Worm (Caenorhabditis elegans) whole organism, L3 larva: ENCODE measurements around the gene frpr-5.

Experiments
- R02D3.7 ChIP-seq: fragments of 150-350 bp; optimal IDR thresholded peaks from 2 replicates; lab custom pipeline; 2014; ENCODE audit warnings: missing biosample characterization, missing genetic modification characterization
- ZK546.5 ChIP-seq: sonication (generic microtip); optimal IDR thresholded peaks from 2 replicates; lab custom pipeline; 2017; ENCODE audit warnings: missing biosample characterization, missing genetic modification characterization
- aly-2 ChIP-seq: fragments of 150-350 bp; optimal IDR thresholded peaks from 2 replicates; lab custom pipeline; 2014; ENCODE audit warnings: missing biosample characterization, missing genetic modification characterization
- ama-1 ChIP-seq: fragments of 150-350 bp; optimal IDR thresholded peaks from 2 replicates; lab custom pipeline; 2018
- ceh-16 ChIP-seq: sonication (generic microtip); optimal IDR thresholded peaks from 2 replicates; lab custom pipeline; 2017; ENCODE audit warnings: missing biosample characterization, missing genetic modification characterization
- ceh-82 ChIP-seq: fragments of 150-350 bp; optimal IDR thresholded peaks from 2 replicates; lab custom pipeline; 2014; ENCODE audit warnings: missing biosample characterization, missing genetic modification characterization
- ceh-9 ChIP-seq: sonication (generic microtip); optimal IDR thresholded peaks from 2 replicates; lab custom pipeline; 2018; ENCODE audit warnings: missing biosample characterization, missing genetic modification characterization
- daf-12 ChIP-seq: fragments of 150-350 bp; optimal IDR thresholded peaks from 2 replicates; lab custom pipeline; 2014; ENCODE audit warnings: missing biosample characterization, missing genetic modification reagents, missing genetic modification characterization
- egl-27 ChIP-seq: sonication (generic microtip); optimal IDR thresholded peaks from 4 replicates; lab custom pipeline; 2017; ENCODE audit warnings: missing biosample characterization, missing genetic modification reagents, missing genetic modification characterization
- egl-5 ChIP-seq: fragments of 150-350 bp; optimal IDR thresholded peaks from 2 replicates; lab custom pipeline; 2017; ENCODE audit warnings: missing biosample characterization, missing genetic modification reagents, missing genetic modification characterization, inconsistent platforms
- elt-1 ChIP-seq: fragments of 150-350 bp; optimal IDR thresholded peaks from 2 replicates; lab custom pipeline; 2014; ENCODE audit warnings: missing biosample characterization, missing genetic modification characterization
- elt-2 ChIP-seq: sonication (generic microtip); optimal IDR thresholded peaks from 2 replicates; lab custom pipeline; 2016; ENCODE audit warnings: missing genetic modification reagents, mild to moderate bottlenecking, missing genetic modification characterization, missing compliant biosample characterization
- elt-3 ChIP-seq, 3 experiments: fragments of 150-350 bp in 1 of 3; sonication (generic microtip) in 2 of 3; optimal IDR thresholded peaks; 2 replicates in 2 of 3; 4 replicates in 1 of 3; lab custom pipeline; 2014 to 2017; ENCODE audit warnings: missing biosample characterization in 3 of 3, missing genetic modification characterization in 3 of 3
- eor-1 ChIP-seq, 2 experiments: fragments of 150-350 bp; optimal IDR thresholded peaks; 2 replicates each; lab custom pipeline; 2014 to 2018; ENCODE audit warnings: missing biosample characterization in 2 of 2, missing genetic modification characterization in 2 of 2
- fkh-10 ChIP-seq: sonication (generic microtip); optimal IDR thresholded peaks from 2 replicates; lab custom pipeline; 2017; ENCODE audit warnings: missing biosample characterization, missing genetic modification reagents, missing genetic modification characterization
- fos-1 ChIP-seq: fragments of 150-350 bp; optimal IDR thresholded peaks from 2 replicates; lab custom pipeline; 2014; ENCODE audit warnings: missing biosample characterization, missing genetic modification characterization
- hmg-11 ChIP-seq: sonication (generic microtip); optimal IDR thresholded peaks from 2 replicates; lab custom pipeline; 2016; ENCODE audit warnings: missing genetic modification characterization, missing compliant biosample characterization
- jun-1 ChIP-seq: fragments of 150-350 bp; optimal IDR thresholded peaks from 2 replicates; lab custom pipeline; 2014; ENCODE audit warnings: missing biosample characterization, missing genetic modification reagents, missing genetic modification characterization
- lin-15B ChIP-seq: fragments of 150-350 bp; optimal IDR thresholded peaks from 2 replicates; lab custom pipeline; 2014; ENCODE audit warnings: missing biosample characterization, missing genetic modification characterization
- lin-39 ChIP-seq: fragments of 150-350 bp; optimal IDR thresholded peaks from 2 replicates; lab custom pipeline; 2018; ENCODE audit warnings: missing biosample characterization, missing genetic modification reagents, missing genetic modification characterization
- lsy-12 ChIP-seq: sonication (generic microtip); optimal IDR thresholded peaks from 2 replicates; lab custom pipeline; 2016; ENCODE audit warnings: mild to moderate bottlenecking, missing genetic modification characterization, missing compliant biosample characterization
- mdl-1 ChIP-seq: fragments of 150-350 bp; optimal IDR thresholded peaks from 2 replicates; lab custom pipeline; 2014; ENCODE audit warnings: missing biosample characterization, missing genetic modification characterization
- mml-1 ChIP-seq: fragments of 150-350 bp; sonication (generic microtip); optimal IDR thresholded peaks from 3 replicates; lab custom pipeline; 2014; ENCODE audit warnings: missing biosample characterization, missing genetic modification characterization
- nfya-1 ChIP-seq: sonication (generic microtip); optimal IDR thresholded peaks from 2 replicates; lab custom pipeline; 2017; ENCODE audit warnings: missing genetic modification characterization, mild to moderate bottlenecking, missing compliant biosample characterization, antibody characterized with exemption, moderate library complexity; ENCODE audit not compliant: insufficient read depth
- nhr-11 ChIP-seq: fragments of 150-350 bp; optimal IDR thresholded peaks from 2 replicates; lab custom pipeline; 2014; ENCODE audit warnings: missing biosample characterization, missing genetic modification characterization
- nhr-12 ChIP-seq: fragments of 150-350 bp; optimal IDR thresholded peaks from 2 replicates; lab custom pipeline; 2014; ENCODE audit warnings: missing biosample characterization, missing genetic modification characterization
- nhr-23 ChIP-seq: fragments of 150-350 bp; optimal IDR thresholded peaks from 2 replicates; lab custom pipeline; 2014; ENCODE audit warnings: missing biosample characterization, missing genetic modification reagents, missing genetic modification characterization
- nhr-237 ChIP-seq: fragments of 150-350 bp; optimal IDR thresholded peaks from 2 replicates; lab custom pipeline; 2014; ENCODE audit warnings: missing biosample characterization, missing genetic modification characterization
- nhr-25 ChIP-seq: sonication (generic microtip); optimal IDR thresholded peaks from 2 replicates; lab custom pipeline; 2017; ENCODE audit warnings: missing biosample characterization, missing genetic modification characterization
- nhr-28 ChIP-seq: fragments of 150-350 bp; optimal IDR thresholded peaks from 2 replicates; lab custom pipeline; 2014; ENCODE audit warnings: missing biosample characterization, missing genetic modification characterization
- nhr-43 ChIP-seq: sonication (generic microtip); optimal IDR thresholded peaks from 2 replicates; lab custom pipeline; 2016; ENCODE audit warnings: mild to moderate bottlenecking, missing genetic modification characterization, missing compliant biosample characterization; ENCODE audit not compliant: poor library complexity, severe bottlenecking
- nhr-67 ChIP-seq: fragments of 150-350 bp; optimal IDR thresholded peaks from 2 replicates; lab custom pipeline; 2014; ENCODE audit warnings: missing biosample characterization, missing genetic modification characterization
- nhr-76 ChIP-seq: fragments of 150-350 bp; sonication (generic microtip); optimal IDR thresholded peaks from 5 replicates; lab custom pipeline; 2014; ENCODE audit warnings: missing biosample characterization, missing genetic modification characterization
- nhr-77 ChIP-seq: fragments of 150-350 bp; optimal IDR thresholded peaks from 2 replicates; lab custom pipeline; 2014; ENCODE audit warnings: missing biosample characterization, missing genetic modification characterization
- pha-4 ChIP-seq: fragments of 150-350 bp; optimal IDR thresholded peaks from 2 replicates; lab custom pipeline; 2014; ENCODE audit warnings: missing biosample characterization, missing genetic modification reagents, missing genetic modification characterization
- pqm-1 ChIP-seq: fragments of 150-350 bp; optimal IDR thresholded peaks from 2 replicates; lab custom pipeline; 2017; ENCODE audit warnings: missing biosample characterization, missing genetic modification characterization, inconsistent platforms
- sea-2 ChIP-seq: fragments of 150-350 bp; sonication (generic microtip); optimal IDR thresholded peaks from 4 replicates; lab custom pipeline; 2014; ENCODE audit warnings: missing biosample characterization, missing genetic modification reagents, missing genetic modification characterization
- skn-1 ChIP-seq: fragments of 150-350 bp; optimal IDR thresholded peaks from 2 replicates; lab custom pipeline; 2014; ENCODE audit warnings: missing biosample characterization, missing genetic modification characterization
- snpc-4 ChIP-seq: fragments of 150-350 bp; optimal IDR thresholded peaks from 2 replicates; lab custom pipeline; 2014; ENCODE audit warnings: missing biosample characterization, missing genetic modification characterization
- tbx-2 ChIP-seq: sonication (generic microtip); optimal IDR thresholded peaks from 2 replicates; lab custom pipeline; 2016; ENCODE audit warnings: mild to moderate bottlenecking, missing genetic modification characterization, missing compliant biosample characterization
- unc-39 ChIP-seq: sonication (generic microtip); optimal IDR thresholded peaks from 4 replicates; lab custom pipeline; 2017; ENCODE audit warnings: missing biosample characterization, missing genetic modification characterization
- unc-62 ChIP-seq: fragments of 150-350 bp; sonication (generic microtip); optimal IDR thresholded peaks from 4 replicates; lab custom pipeline; 2014; ENCODE audit warnings: missing biosample characterization, missing genetic modification reagents, missing genetic modification characterization
- zag-1 ChIP-seq: fragments of 150-350 bp; optimal IDR thresholded peaks from 2 replicates; lab custom pipeline; 2014; ENCODE audit warnings: missing biosample characterization, missing genetic modification characterization
- ztf-11 ChIP-seq: fragments of 150-350 bp; optimal IDR thresholded peaks from 2 replicates; lab custom pipeline; 2014; ENCODE audit warnings: missing biosample characterization, missing genetic modification characterization
- ztf-4 ChIP-seq: fragments of 150-350 bp; optimal IDR thresholded peaks from 2 replicates; lab custom pipeline; 2014; ENCODE audit warnings: missing biosample characterization, missing genetic modification characterization

Gene frpr-5

DNA sequence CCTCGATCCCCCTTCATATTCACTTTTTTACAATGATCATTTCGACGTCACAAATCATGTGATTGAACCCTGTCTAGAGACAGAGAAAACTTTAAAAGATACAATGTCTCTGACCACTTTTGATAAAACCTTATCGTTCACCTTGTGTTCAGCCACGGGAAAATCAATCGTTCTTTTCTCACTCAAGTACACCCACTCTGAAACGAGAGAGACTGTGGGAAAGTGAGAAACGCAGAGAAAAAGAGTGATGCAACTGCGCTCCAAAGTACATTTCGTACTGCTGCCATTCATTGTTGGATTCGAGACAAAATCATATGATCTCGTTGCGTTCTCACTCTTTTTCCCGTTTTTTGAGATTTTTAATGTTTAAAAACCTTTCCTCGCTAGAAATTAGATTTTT is 29.3 kb upstream of the frpr-5 start (continued):
- peak; percentile 41 for TF ChIP-seq tbx-2
- peak; percentile 92 for TF ChIP-seq pqm-1 (tag; lab: Kevin White, UChicago)
- no peak for TF ChIP-seq ceh-16 (tag; lab: Kevin White, UChicago)
- no peak for TF ChIP-seq fos-1 (tag; lab: Kevin White, UChicago)
- no peak for TF ChIP-seq nhr-77 (tag; lab: Kevin White, UChicago)
- peak; percentile 92 for TF ChIP-seq nfya-1 (tag; lab: Kevin White, UChicago)
- TF ChIP-seq ztf-11, result no peak
- no peak for TF ChIP-seq unc-39 (tag; lab: Kevin White, UChicago)
- peak; percentile 57 for TF ChIP-seq egl-5
- peak; percentile 68 for TF ChIP-seq jun-1 (tag; lab: Kevin White, UChicago)
- no peak for TF ChIP-seq fkh-10 (GFP tag; lab: Kevin White, UChicago)
- peak; percentile 95 for TF ChIP-seq nhr-25 (tag; lab: Kevin White, UChicago)
- TF ChIP-seq ceh-9, result no peak
- no peak for TF ChIP-seq nhr-67 (tag; lab: Kevin White, UChicago)
- TF ChIP-seq pha-4 (tag; lab: Kevin White, UChicago), result peak; percentile 93
- no peak for TF ChIP-seq zag-1 (tag; lab: Kevin White, UChicago)
- peak; percentile 39 for TF ChIP-seq mdl-1 (tag; lab: Kevin White, UChicago)
- peak; percentile 30 for TF ChIP-seq nhr-11 (tag; lab: Kevin White, UChicago)
- TF ChIP-seq ceh-82 (tag; lab: Kevin White, UChicago), result no peak
- TF ChIP-seq lin-39, result peak; percentile 90
- peak; percentile 38 for TF ChIP-seq unc-62
- no peak for TF ChIP-seq sea-2 (GFP tag; lab: Kevin White, UChicago)

DNA sequence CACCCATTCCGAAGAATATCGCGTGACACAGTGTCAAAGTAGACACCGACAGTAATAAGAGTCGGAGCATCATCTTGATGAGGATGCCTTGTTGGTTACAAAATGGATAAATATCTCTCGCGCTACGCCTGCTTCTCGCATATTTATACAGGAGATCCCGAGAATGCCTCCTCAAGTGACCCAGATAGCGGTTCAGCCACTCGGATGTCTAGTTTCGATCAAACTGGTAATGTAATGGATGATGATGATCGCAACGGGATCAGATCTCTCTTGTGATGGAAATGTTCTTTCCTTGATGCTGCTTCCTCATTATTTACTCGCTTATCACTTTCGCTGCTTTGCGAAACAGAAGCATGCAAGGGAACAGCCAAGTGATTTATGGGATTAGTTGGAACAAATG is 27.9 kb upstream of the frpr-5 start, which contains the start of gene grl-17:
grl-17 (minus strand) TSS at position 101 of the 400 bp plus-strand sequence.
- no peak for TF ChIP-seq unc-62
- TF ChIP-seq aly-2, result no peak
- no peak for TF ChIP-seq nhr-23 (tag; lab: Kevin White, UChicago)
- no peak for TF ChIP-seq nhr-28
- no peak for TF ChIP-seq elt-1 (tag; lab: Kevin White, UChicago)
- TF ChIP-seq nhr-76 (tag; lab: Kevin White, UChicago), result no peak
- TF ChIP-seq zag-1 (tag; lab: Kevin White, UChicago), result no peak

DNA sequence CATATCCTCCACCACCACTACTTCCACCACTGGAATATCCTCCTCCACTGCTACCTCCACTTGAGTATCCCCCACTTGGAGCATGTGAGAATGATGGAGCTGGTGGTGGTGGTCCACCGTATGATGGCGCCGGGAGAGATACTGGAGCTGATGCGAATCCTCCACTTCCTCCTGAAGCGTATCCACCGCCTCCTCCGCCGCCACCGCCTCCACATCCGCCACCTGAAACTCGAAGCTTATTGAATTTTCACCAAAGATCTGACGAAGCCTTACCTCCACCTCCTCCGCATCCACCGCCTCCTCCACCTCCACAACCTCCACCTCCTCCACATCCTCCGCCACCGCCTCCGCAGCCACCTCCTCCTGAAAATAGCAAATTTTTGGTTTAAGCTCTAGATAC is 26.8 kb upstream of the frpr-5 start:
- TF ChIP-seq egl-5 (no peak), ceh-16 (tag; lab: Kevin White, UChicago) (no peak), mml-1 (tag; lab: Kevin White, UChicago) (no peak)
- TF ChIP-seq, all 47 proteins: peak for 0

DNA sequence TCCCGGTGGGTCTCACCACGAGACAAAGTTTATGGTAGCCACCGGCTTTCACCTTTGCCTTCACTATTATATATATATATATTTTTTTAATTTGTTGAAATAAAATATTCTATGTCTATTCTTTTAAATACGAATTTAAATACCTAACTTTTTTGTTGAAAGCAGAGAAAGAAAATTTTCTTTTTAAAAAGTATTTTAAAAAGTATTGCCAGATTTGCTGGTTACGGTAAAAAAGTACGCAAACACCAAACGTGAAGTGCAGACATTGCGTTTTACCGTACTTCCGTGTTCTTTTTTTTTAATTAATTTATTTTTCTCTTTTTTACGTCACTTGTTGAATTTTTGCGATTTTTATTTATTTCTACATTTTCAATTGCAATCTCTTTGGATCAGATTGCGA is 24.1 kb upstream of the frpr-5 start, which contains the start of gene C56A3.8:
C56A3.8 (plus strand) TSS at position 301 of the 400 bp plus-strand sequence.
- TF ChIP-seq daf-12, result no peak
- no peak for TF ChIP-seq ama-1 (lab: Kevin White, UChicago)
- no peak for TF ChIP-seq fkh-10 (GFP tag; lab: Kevin White, UChicago)

DNA sequence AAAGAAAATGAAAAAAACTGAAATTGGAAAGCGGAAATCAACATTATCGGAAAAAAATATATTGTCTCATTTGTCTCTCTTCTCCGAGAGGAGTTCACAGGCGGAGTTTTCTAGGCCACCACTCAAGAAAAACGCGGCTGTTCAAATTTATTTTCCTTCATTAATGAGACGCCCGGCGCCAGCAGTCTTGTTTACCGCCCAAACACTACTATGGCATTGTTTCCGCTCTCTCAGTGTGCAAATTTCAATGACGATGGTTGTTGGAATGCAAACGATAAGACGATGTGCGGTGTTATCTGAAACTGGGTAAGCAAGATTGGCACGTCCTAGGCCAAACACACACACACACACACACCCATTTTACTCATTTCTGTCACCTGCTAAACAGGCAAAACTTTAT is 20.8 kb upstream of the frpr-5 start, which contains the start of gene cav-2:
cav-2 (plus strand) TSS at position 359 of the 400 bp plus-strand sequence.
- TF ChIP-seq ztf-4 (no peak), nhr-237 (no peak), egl-27 (tag; lab: Kevin White, UChicago) (no peak), eor-1 (tag; optimal IDR thresholded peaks at IDR 0.05; lab: Kevin White, UChicago) (no peak), ama-1 (lab: Kevin White, UChicago) (no peak), aly-2 (no peak), nhr-23 (tag; lab: Kevin White, UChicago) (peak; percentile 76), skn-1 (peak; percentile 31), hmg-11 (tag; lab: Kevin White, UChicago) (peak; percentile 52), elt-3 (tag; optimal IDR thresholded peaks at IDR 0.05; lab: Kevin White, UChicago) (no peak), daf-12 (no peak), R02D3.7 (peak; percentile 64), egl-5 (peak; percentile 63), elt-1 (tag; lab: Kevin White, UChicago) (no peak), nhr-12 (tag; lab: Kevin White, UChicago) (no peak), lin-15B (peak; percentile 82), sea-2 (GFP tag; lab: Kevin White, UChicago) (no peak), snpc-4 (tag; lab: Kevin White, UChicago) (peak; percentile 24), jun-1 (tag; lab: Kevin White, UChicago) (peak; percentile 89), nhr-25 (tag; lab: Kevin White, UChicago) (peak; percentile 40), lsy-12 (tag; lab: Kevin White, UChicago) (peak; percentile 72), ceh-9 (no peak), pqm-1 (tag; lab: Kevin White, UChicago) (peak; percentile 92), zag-1 (tag; lab: Kevin White, UChicago) (no peak), mdl-1 (tag; lab: Kevin White, UChicago) (no peak), ZK546.5 (no peak), fkh-10 (GFP tag; lab: Kevin White, UChicago) (peak; percentile 51), elt-2 (tag; lab: Kevin White, UChicago) (peak; percentile 92), nhr-67 (tag; lab: Kevin White, UChicago) (no peak), nhr-43 (peak; percentile 91)
